Worm (Caenorhabditis elegans) whole organism, L4/young adult: ENCODE results near the gene C09G9.5.

Experiments
- W03F9.2 ChIP-seq: fragments of 150-350 bp; optimal IDR thresholded peaks from 2 replicates; lab custom pipeline; 2014; ENCODE audit warnings: missing biosample characterization, missing genetic modification characterization
- dao-5 ChIP-seq: sonication (generic microtip); optimal IDR thresholded peaks from 2 replicates; lab custom pipeline; 2016; ENCODE audit warnings: missing genotype, missing genetic modification characterization, moderate library complexity, missing compliant biosample characterization
- him-1 ChIP-seq: sonication (generic microtip); optimal IDR thresholded peaks from 2 replicates; lab custom pipeline; 2016; ENCODE audit warnings: missing genotype, missing genetic modification reagents, missing genetic modification characterization, missing compliant biosample characterization

DNA sequence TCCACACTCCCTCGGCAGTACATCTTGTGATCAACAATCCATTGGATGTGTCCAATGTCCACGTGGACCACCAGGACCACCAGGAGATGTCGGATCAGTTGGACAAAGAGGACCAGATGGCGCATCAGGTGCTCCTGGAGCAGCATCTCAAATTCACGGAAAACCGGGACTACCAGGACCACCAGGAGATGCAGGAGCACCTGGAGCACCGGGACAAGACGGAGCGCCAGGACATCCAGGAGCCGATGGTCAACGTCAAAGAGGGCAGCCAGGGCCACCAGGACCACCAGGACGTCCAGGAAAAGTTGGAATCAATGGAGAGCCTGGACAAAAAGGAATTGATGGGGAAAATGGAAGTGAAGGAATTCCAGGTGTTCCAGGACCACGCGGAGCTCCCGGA lies 37.3 kb upstream of the C09G9.5 start:
- TF ChIP-seq W03F9.2 (tag; lab: Kevin White, UChicago) = no peak
- no peak for TF ChIP-seq him-1 (tag; lab: Kevin White, UChicago)
- no peak for TF ChIP-seq dao-5
